In genomic region chr2L:10743714-10744113, dm6 we compare ENCODE assay signal across 1 fruit fly cellular context.
TF ChIP-seq lines count a peak whose summit lies in the region.

Gene CG6729, minus strand, starts transcription at chr2L:10743935.

TF ChIP-seq in whole organism, embryonic, 481 proteins besides CTCF, POLR2A, EP300 and RAD21 (continued from another document and continues in another):
- TF ChIP-seq CG31224 (GFP tag; IDR thresholded peaks at IDR 0.05; lab: Robert Waterston, UW) (no peak), CG32532 (GFP tag; IDR thresholded peaks at IDR 0.05; lab: Robert Waterston, UW) (no peak), aop (GFP tag; IDR thresholded peaks at IDR 0.05; lab: Robert Waterston, UW) (no peak), CG2199 (GFP tag; IDR thresholded peaks at IDR 0.05; lab: Robert Waterston, UW) (no peak), ac (GFP tag; optimal IDR thresholded peaks at IDR 0.05; lab: Kevin White, UChicago) (no peak), trem (tag; optimal IDR thresholded peaks at IDR 0.05; lab: Kevin White, UChicago) (peak; percentile 64), NfI (GFP tag; optimal IDR thresholded peaks at IDR 0.05; lab: Kevin White, UChicago) (no peak), CG16815 (GFP tag; optimal IDR thresholded peaks at IDR 0.05; lab: Kevin White, UChicago) (no peak), nmo (GFP tag; optimal IDR thresholded peaks at IDR 0.05; lab: Kevin White, UChicago) (no peak), Side (GFP tag; optimal IDR thresholded peaks at IDR 0.05; lab: Kevin White, UChicago) (no peak), CG10462 (GFP tag; optimal IDR thresholded peaks at IDR 0.05; lab: Kevin White, UChicago) (no peak), CG7357 (GFP tag; IDR thresholded peaks at IDR 0.05; lab: Robert Waterston, UW) (no peak), CG8388 (GFP tag; optimal IDR thresholded peaks at IDR 0.05; lab: Kevin White, UChicago) (no peak), Taf1 (GFP tag; IDR thresholded peaks at IDR 0.05; lab: Robert Waterston, UW) (no peak), CG1602 (GFP tag; optimal IDR thresholded peaks at IDR 0.05; lab: Kevin White, UChicago) (no peak), CG6765 (GFP tag; optimal IDR thresholded peaks at IDR 0.05; lab: Kevin White, UChicago) (no peak), Tbp (GFP tag; optimal IDR thresholded peaks at IDR 0.05; lab: Kevin White, UChicago) (no peak), CG14667 (GFP tag; IDR thresholded peaks at IDR 0.05; lab: Robert Waterston, UW) (no peak), chn (GFP tag; optimal IDR thresholded peaks at IDR 0.05; lab: Kevin White, UChicago) (no peak), crol (GFP tag; IDR thresholded peaks at IDR 0.05; lab: Robert Waterston, UW) (no peak), CG18476 (GFP tag; optimal IDR thresholded peaks at IDR 0.05; lab: Kevin White, UChicago) (no peak), CoRest (tag; optimal IDR thresholded peaks at IDR 0.05; lab: Kevin White, UChicago) (no peak), CG6791 (GFP tag; IDR thresholded peaks at IDR 0.05; lab: Robert Waterston, UW; ENCODE audit: partially characterized antibody) (peak; percentile 80), CG1792 (GFP tag; optimal IDR thresholded peaks at IDR 0.05; lab: Kevin White, UChicago) (no peak), CG5953 (GFP tag; IDR thresholded peaks at IDR 0.05; lab: Robert Waterston, UW) (no peak), klu (GFP tag; IDR thresholded peaks at IDR 0.05; lab: Robert Waterston, UW) (no peak), h (optimal IDR thresholded peaks at IDR 0.05; lab: Kevin White, UChicago) (no peak), CG31441 (GFP tag; IDR thresholded peaks at IDR 0.05; lab: Robert Waterston, UW) (no peak), CG6254 (GFP tag; optimal IDR thresholded peaks at IDR 0.05; lab: Kevin White, UChicago) (no peak), Atf3 (GFP tag; optimal IDR thresholded peaks at IDR 0.05; lab: Kevin White, UChicago) (no peak), CG17328 (GFP tag; IDR thresholded peaks at IDR 0.05; lab: Robert Waterston, UW) (no peak), sna (GFP tag; IDR thresholded peaks at IDR 0.05; lab: Robert Waterston, UW; ENCODE audit: partially characterized antibody) (peak; percentile 57), CG14050 (GFP tag; IDR thresholded peaks at IDR 0.05; lab: Robert Waterston, UW) (no peak), Dip2 (GFP tag; IDR thresholded peaks at IDR 0.05; lab: Robert Waterston, UW) (no peak), CG15601 (tag; optimal IDR thresholded peaks at IDR 0.05; lab: Kevin White, UChicago) (no peak), CG10209 (GFP tag; optimal IDR thresholded peaks at IDR 0.05; lab: Kevin White, UChicago) (no peak), ttk (GFP tag; IDR thresholded peaks at IDR 0.05; lab: Robert Waterston, UW) (no peak), CG3838 (GFP tag; optimal IDR thresholded peaks at IDR 0.05; lab: Kevin White, UChicago) (no peak), CG4424 (GFP tag; optimal IDR thresholded peaks at IDR 0.05; lab: Kevin White, UChicago) (no peak), lbe (GFP tag; optimal IDR thresholded peaks at IDR 0.05; lab: Kevin White, UChicago) (peak; percentile 7), maf-S (GFP tag; optimal IDR thresholded peaks at IDR 0.05; lab: Kevin White, UChicago) (no peak), CG16779 (GFP tag; IDR thresholded peaks at IDR 0.05; lab: Robert Waterston, UW) (no peak), Hmr (GFP tag; optimal IDR thresholded peaks at IDR 0.05; lab: Kevin White, UChicago) (no peak), CG30403 (GFP tag; optimal IDR thresholded peaks at IDR 0.05; lab: Kevin White, UChicago) (no peak), ap (GFP tag; IDR thresholded peaks at IDR 0.05; lab: Robert Waterston, UW) (no peak), Hand (GFP tag; optimal IDR thresholded peaks at IDR 0.05; lab: Kevin White, UChicago) (no peak), CG4854 (GFP tag; optimal IDR thresholded peaks at IDR 0.05; lab: Kevin White, UChicago) (no peak), ato (GFP tag; IDR thresholded peaks at IDR 0.05; lab: Robert Waterston, UW; ENCODE audit: partially characterized antibody) (no peak), hbn (GFP tag; IDR thresholded peaks at IDR 0.05; lab: Robert Waterston, UW; ENCODE audit: partially characterized antibody) (peak; percentile 81), fd3F (GFP tag; optimal IDR thresholded peaks at IDR 0.05; lab: Kevin White, UChicago) (no peak), al (GFP tag; IDR thresholded peaks at IDR 0.05; lab: Robert Waterston, UW) (no peak), CG10654 (GFP tag; optimal IDR thresholded peaks at IDR 0.05; lab: Kevin White, UChicago) (no peak), Optix (GFP tag; IDR thresholded peaks at IDR 0.05; lab: Robert Waterston, UW) (no peak), CG14441 (GFP tag; IDR thresholded peaks at IDR 0.05; lab: Robert Waterston, UW) (no peak), CG10565 (GFP tag; optimal IDR thresholded peaks at IDR 0.05; lab: Kevin White, UChicago) (no peak), CG4730 (GFP tag; IDR thresholded peaks at IDR 0.05; lab: Robert Waterston, UW) (no peak), pnt (GFP tag; optimal IDR thresholded peaks at IDR 0.05; lab: Kevin White, UChicago) (no peak), Dek (tag; optimal IDR thresholded peaks at IDR 0.05; lab: Kevin White, UChicago) (no peak), CG1024 (GFP tag; IDR thresholded peaks at IDR 0.05; lab: Robert Waterston, UW) (no peak), CG34376 (GFP tag; optimal IDR thresholded peaks at IDR 0.05; lab: Kevin White, UChicago) (no peak), Sry-β (GFP tag; optimal IDR thresholded peaks at IDR 0.05; lab: Kevin White, UChicago) (no peak), inv (GFP tag; IDR thresholded peaks at IDR 0.05; lab: Robert Waterston, UW; ENCODE audit: partially characterized antibody) (peak; percentile 29; the same call in 1 of the 2 replicates), B-H2 (GFP tag; optimal IDR thresholded peaks at IDR 0.05; lab: Kevin White, UChicago) (no peak), CG17385 (GFP tag; optimal IDR thresholded peaks at IDR 0.05; lab: Kevin White, UChicago) (no peak), row (GFP tag; IDR thresholded peaks at IDR 0.05; lab: Robert Waterston, UW) (no peak), gem (tag; optimal IDR thresholded peaks at IDR 0.05; lab: Kevin White, UChicago) (no peak), ewg (GFP tag; optimal IDR thresholded peaks at IDR 0.05; lab: Kevin White, UChicago) (no peak), unc-4 (GFP tag; IDR thresholded peaks at IDR 0.05; lab: Robert Waterston, UW; ENCODE audit: partially characterized antibody) (peak; percentile 81), vnd (GFP tag; IDR thresholded peaks at IDR 0.05; lab: Robert Waterston, UW; ENCODE audit: partially characterized antibody) (peak; percentile 56; the same call in 2 of the 3 replicates), CG12219 (GFP tag; optimal IDR thresholded peaks at IDR 0.05; lab: Kevin White, UChicago) (no peak), sisA (GFP tag; IDR thresholded peaks at IDR 0.05; lab: Robert Waterston, UW) (no peak), Mad (GFP tag; optimal IDR thresholded peaks at IDR 0.05; lab: Kevin White, UChicago) (no peak), Max (GFP tag; optimal IDR thresholded peaks at IDR 0.05; lab: Kevin White, UChicago) (no peak), salm (tag; optimal IDR thresholded peaks at IDR 0.05; lab: Kevin White, UChicago) (no peak), CG13775 (GFP tag; optimal IDR thresholded peaks at IDR 0.05; lab: Kevin White, UChicago) (no peak), CG1832 (GFP tag; optimal IDR thresholded peaks at IDR 0.05; lab: Kevin White, UChicago) (no peak), CG15514 (GFP tag; optimal IDR thresholded peaks at IDR 0.05; lab: Kevin White, UChicago) (peak; percentile 57), zfh1 (GFP tag; IDR thresholded peaks at IDR 0.05; lab: Robert Waterston, UW) (no peak), emc (GFP tag; optimal IDR thresholded peaks at IDR 0.05; lab: Kevin White, UChicago) (no peak), CG10267 (tag; optimal IDR thresholded peaks at IDR 0.05; lab: Kevin White, UChicago) (no peak), Atf-2 (GFP tag; optimal IDR thresholded peaks at IDR 0.05; lab: Kevin White, UChicago) (no peak), Opbp (GFP tag; IDR thresholded peaks at IDR 0.05; lab: Robert Waterston, UW; ENCODE audit: partially characterized antibody) (peak; percentile 74; the same call in 2 of the 3 replicates), CG32772 (GFP tag; IDR thresholded peaks at IDR 0.05; lab: Robert Waterston, UW) (no peak), cg (GFP tag; optimal IDR thresholded peaks at IDR 0.05; lab: Kevin White, UChicago) (no peak), chm (GFP tag; IDR thresholded peaks at IDR 0.05; lab: Robert Waterston, UW) (no peak), esg (GFP tag; conservative IDR thresholded peaks at IDR 0.05; lab: Robert Waterston, UW) (no peak), CG10543 (GFP tag; optimal IDR thresholded peaks at IDR 0.05; lab: Kevin White, UChicago) (no peak), otp (GFP tag; IDR thresholded peaks at IDR 0.05; lab: Robert Waterston, UW) (no peak), sug (tag; optimal IDR thresholded peaks at IDR 0.05; lab: Kevin White, UChicago) (no peak), Sox100B (GFP tag; optimal IDR thresholded peaks at IDR 0.05; lab: Kevin White, UChicago) (no peak), fd102C (GFP tag; optimal IDR thresholded peaks at IDR 0.05; lab: Kevin White, UChicago) (no peak), psq (GFP tag; optimal IDR thresholded peaks at IDR 0.05; lab: Kevin White, UChicago) (no peak), Doc2 (GFP tag; IDR thresholded peaks at IDR 0.05; lab: Robert Waterston, UW) (no peak), CG13123 (GFP tag; optimal IDR thresholded peaks at IDR 0.05; lab: Kevin White, UChicago) (no peak), CG18011 (GFP tag; optimal IDR thresholded peaks at IDR 0.05; lab: Kevin White, UChicago) (no peak), nau (GFP tag; optimal IDR thresholded peaks at IDR 0.05; lab: Kevin White, UChicago) (no peak), CG12155 (GFP tag; optimal IDR thresholded peaks at IDR 0.05; lab: Kevin White, UChicago) (no peak), CG6175 (GFP tag; IDR thresholded peaks at IDR 0.05; lab: Robert Waterston, UW) (no peak), CG2120 (GFP tag; optimal IDR thresholded peaks at IDR 0.05; lab: Kevin White, UChicago) (no peak), az2 (GFP tag; optimal IDR thresholded peaks at IDR 0.05; lab: Kevin White, UChicago) (no peak), kay (GFP tag; optimal IDR thresholded peaks at IDR 0.05; lab: Kevin White, UChicago) (no peak), stwl (tag; optimal IDR thresholded peaks at IDR 0.05; lab: Kevin White, UChicago) (peak; percentile 58), Poxn (GFP tag; IDR thresholded peaks at IDR 0.05; lab: Robert Waterston, UW) (no peak), NFAT (GFP tag; IDR thresholded peaks at IDR 0.05; lab: Robert Waterston, UW) (no peak), CG9609 (GFP tag; optimal IDR thresholded peaks at IDR 0.05; lab: Kevin White, UChicago) (no peak), PHDP (tag; optimal IDR thresholded peaks at IDR 0.05; lab: Kevin White, UChicago) (no peak), CG6854 (GFP tag; optimal IDR thresholded peaks at IDR 0.05; lab: Kevin White, UChicago) (no peak), dm (GFP tag; optimal IDR thresholded peaks at IDR 0.05; lab: Kevin White, UChicago) (no peak), HLH3B (GFP tag; IDR thresholded peaks at IDR 0.05; lab: Robert Waterston, UW) (no peak), lola (GFP tag; optimal IDR thresholded peaks at IDR 0.05; lab: Kevin White, UChicago) (no peak), fd96Cb (tag; optimal IDR thresholded peaks at IDR 0.05; lab: Kevin White, UChicago) (no peak), lilli (GFP tag; optimal IDR thresholded peaks at IDR 0.05; lab: Kevin White, UChicago) (no peak), CG17359 (tag; optimal IDR thresholded peaks at IDR 0.05; lab: Kevin White, UChicago) (no peak), mam (GFP tag; optimal IDR thresholded peaks at IDR 0.05; lab: Kevin White, UChicago) (no peak), mld (GFP tag; IDR thresholded peaks at IDR 0.05; lab: Robert Waterston, UW; ENCODE audit: partially characterized antibody) (peak; percentile 45; the same call in 1 of the 3 replicates), CG9215 (GFP tag; IDR thresholded peaks at IDR 0.05; lab: Robert Waterston, UW) (no peak), mirr (GFP tag; optimal IDR thresholded peaks at IDR 0.05; lab: Kevin White, UChicago) (no peak), CG11696 (GFP tag; IDR thresholded peaks at IDR 0.05; lab: Robert Waterston, UW) (no peak), CG14860 (GFP tag; IDR thresholded peaks at IDR 0.05; lab: Robert Waterston, UW; ENCODE audit: partially characterized antibody) (peak; percentile 66), gsb (GFP tag; IDR thresholded peaks at IDR 0.05; lab: Robert Waterston, UW) (no peak), CG3281 (GFP tag; optimal IDR thresholded peaks at IDR 0.05; lab: Kevin White, UChicago) (no peak), croc (GFP tag; conservative IDR thresholded peaks at IDR 0.05; lab: Robert Waterston, UW) (no peak), Jarid2 (GFP tag; optimal IDR thresholded peaks at IDR 0.05; lab: Kevin White, UChicago) (no peak), eve (GFP tag; optimal IDR thresholded peaks at IDR 0.05; lab: Kevin White, UChicago) (no peak), CG17361 (GFP tag; IDR thresholded peaks at IDR 0.05; lab: Robert Waterston, UW) (no peak), ssp (GFP tag; IDR thresholded peaks at IDR 0.05; lab: Robert Waterston, UW) (no peak), Hey (tag; optimal IDR thresholded peaks at IDR 0.05; lab: Kevin White, UChicago) (no peak), CG17829 (tag; optimal IDR thresholded peaks at IDR 0.05; lab: Kevin White, UChicago) (no peak), onecut (GFP tag; IDR thresholded peaks at IDR 0.05; lab: Robert Waterston, UW) (no peak), repo (GFP tag; optimal IDR thresholded peaks at IDR 0.05; lab: Kevin White, UChicago) (no peak), eyg (GFP tag; optimal IDR thresholded peaks at IDR 0.05; lab: Kevin White, UChicago) (no peak), gsb-n (tag; optimal IDR thresholded peaks at IDR 0.05; lab: Kevin White, UChicago) (no peak), CG7745 (tag; optimal IDR thresholded peaks at IDR 0.05; lab: Kevin White, UChicago) (no peak), CG8765 (GFP tag; IDR thresholded peaks at IDR 0.05; lab: Robert Waterston, UW) (no peak), gfzf (GFP tag; optimal IDR thresholded peaks at IDR 0.05; lab: Kevin White, UChicago) (peak; percentile 19), da (GFP tag; optimal IDR thresholded peaks at IDR 0.05; lab: Kevin White, UChicago) (no peak), tll (GFP tag; optimal IDR thresholded peaks at IDR 0.05; lab: Kevin White, UChicago) (no peak), Nf-YB (GFP tag; optimal IDR thresholded peaks at IDR 0.05; lab: Kevin White, UChicago) (no peak), ro (GFP tag; IDR thresholded peaks at IDR 0.05; lab: Robert Waterston, UW) (no peak), CG10366 (GFP tag; IDR thresholded peaks at IDR 0.05; lab: Robert Waterston, UW) (no peak), corto (GFP tag; optimal IDR thresholded peaks at IDR 0.05; lab: Kevin White, UChicago) (no peak)
